Worm (Caenorhabditis elegans): ENCODE measurements around the gene nstp-3.

DNA sequence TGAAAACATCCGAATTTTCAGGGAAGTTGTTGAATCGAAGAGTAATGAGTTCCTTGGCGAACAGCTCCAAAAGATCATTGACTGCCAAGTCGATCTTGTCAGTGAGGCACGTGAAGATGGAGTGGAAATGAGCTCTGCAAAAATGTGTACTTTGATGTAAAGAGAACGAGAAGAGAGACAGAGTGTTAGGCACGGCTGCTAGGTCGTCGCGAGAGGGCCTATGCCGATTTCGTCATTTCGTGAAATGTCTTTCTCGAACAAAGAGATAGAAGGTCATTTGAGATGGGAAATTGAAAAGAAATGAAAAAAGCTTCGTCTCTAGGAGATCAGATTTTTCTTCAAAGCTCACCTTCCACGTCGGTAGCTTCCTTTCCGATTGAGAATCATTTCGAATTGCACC, 18.0 kb downstream of the nstp-3 start:
- TF ChIP-seq flt-1 (GFP tag; IDR thresholded peaks at IDR 0.05): no peak
- TF ChIP-seq ref-1 (GFP tag; conservative IDR thresholded peaks at IDR 0.05): no peak
- no peak for TF ChIP-seq med-1 (GFP tag; optimal IDR thresholded peaks at IDR 0.05; ENCODE audit: insufficient read depth)
- TF ChIP-seq cog-1 (tag; optimal IDR thresholded peaks at IDR 0.05): no peak
- TF ChIP-seq ztf-23 (GFP tag; IDR thresholded peaks at IDR 0.05): peak; percentile 34; the same call in 1 of the 2 replicates
- no peak for TF ChIP-seq ztf-29 (GFP tag; IDR thresholded peaks at IDR 0.05)
- TF ChIP-seq klf-2 (GFP tag; conservative IDR thresholded peaks at IDR 0.05): no peak
- TF ChIP-seq tab-1 (GFP tag; IDR thresholded peaks at IDR 0.05): no peak
- no peak for TF ChIP-seq T22C8.4 (GFP tag; IDR thresholded peaks at IDR 0.05)

All from whole organism, midembryonic.